Worm (Caenorhabditis elegans): Measurements from ENCODE around the gene grl-6.

ce11 chrX:6440464-6440863 lies 10.3 kb downstream of the grl-6 start, which contains the start of gene K10C2.14:
- TF ChIP-seq skn-1 (tag; optimal IDR thresholded peaks at IDR 0.05) (no peak), unc-62 (GFP tag; optimal IDR thresholded peaks at IDR 0.05) (no peak), ama-1 (optimal IDR thresholded peaks at IDR 0.05) (no peak), ztf-1 (GFP tag; conservative IDR thresholded peaks at IDR 0.05) (no peak), nhr-23 (tag; optimal IDR thresholded peaks at IDR 0.05) (no peak), nhr-11 (tag; optimal IDR thresholded peaks at IDR 0.05) (no peak), mab-5 (tag; optimal IDR thresholded peaks at IDR 0.05) (no peak), Y55F3AM.14 (GFP tag; optimal IDR thresholded peaks at IDR 0.05) (no peak), mdl-1 (tag; optimal IDR thresholded peaks at IDR 0.05) (no peak)

Measured in whole organism, L2 larva.